Worm (Caenorhabditis elegans) whole organism, L2 larva: ENCODE data around the gene pal-1.
"Not testable (repeated sequence)": the region's sequence is repeated elsewhere in the genome, so short reads cannot be mapped to it uniquely, and the experiment has no call there.

Experiments used
- C34F6.9 ChIP-seq: fragments of 150-350 bp; optimal IDR thresholded peaks from 2 replicates; lab custom pipeline; 2014; ENCODE audit warnings: missing biosample characterization, missing genetic modification characterization
- F13H6.1 ChIP-seq: sonication (generic microtip); optimal IDR thresholded peaks from 2 replicates; lab custom pipeline; 2016; ENCODE audit warnings: missing genetic modification characterization, missing compliant biosample characterization
- R02D3.7 ChIP-seq: fragments of 150-350 bp; optimal IDR thresholded peaks from 2 replicates; lab custom pipeline; 2014; ENCODE audit warnings: missing biosample characterization, missing genetic modification characterization
- alr-1 ChIP-seq: fragments of 150-350 bp; optimal IDR thresholded peaks from 2 replicates; lab custom pipeline; 2014; ENCODE audit warnings: missing biosample characterization, missing genetic modification characterization
- aly-2 ChIP-seq: fragments of 150-350 bp; optimal IDR thresholded peaks from 2 replicates; lab custom pipeline; 2014; ENCODE audit warnings: missing biosample characterization, missing genetic modification characterization
- ama-1 ChIP-seq: fragments of 150-350 bp; optimal IDR thresholded peaks from 2 replicates; lab custom pipeline; 2018; ENCODE audit warnings: inconsistent platforms
- blmp-1 ChIP-seq: sonication (generic microtip); optimal IDR thresholded peaks from 2 replicates; lab custom pipeline; 2017; ENCODE audit warnings: missing genetic modification characterization, mild to moderate bottlenecking, missing compliant biosample characterization, antibody characterized with exemption, moderate library complexity; ENCODE audit not compliant: insufficient read depth
- crh-2 ChIP-seq: sonication (generic microtip); optimal IDR thresholded peaks from 2 replicates; lab custom pipeline; 2017; ENCODE audit warnings: missing biosample characterization, missing genetic modification characterization
- elt-3 ChIP-seq: sonication (generic microtip); optimal IDR thresholded peaks from 2 replicates; lab custom pipeline; 2017; ENCODE audit warnings: missing biosample characterization, missing genetic modification characterization
- fos-1 ChIP-seq: fragments of 150-350 bp; optimal IDR thresholded peaks from 2 replicates; lab custom pipeline; 2014; ENCODE audit warnings: missing biosample characterization, missing genetic modification characterization
- gmeb-1 ChIP-seq: fragments of 150-350 bp; optimal IDR thresholded peaks from 2 replicates; lab custom pipeline; 2014; ENCODE audit warnings: missing biosample characterization, missing genetic modification characterization
- lin-13 ChIP-seq: fragments of 150-350 bp; optimal IDR thresholded peaks from 2 replicates; lab custom pipeline; 2014; ENCODE audit warnings: missing biosample characterization, missing genetic modification reagents, missing genetic modification characterization
- lin-39 ChIP-seq: fragments of 150-350 bp; optimal IDR thresholded peaks from 2 replicates; lab custom pipeline; 2014; ENCODE audit warnings: missing biosample characterization, missing genetic modification reagents, missing genetic modification characterization
- lsy-2 ChIP-seq, 2 experiments: fragments of 150-350 bp in 1 of 2; sonication (generic microtip) in 1 of 2; optimal IDR thresholded peaks; 2 replicates each; lab custom pipeline; 2014 to 2017; ENCODE audit warnings: missing biosample characterization in 2 of 2, missing genetic modification characterization in 2 of 2
- nhr-10 ChIP-seq: sonication (generic microtip); optimal IDR thresholded peaks from 2 replicates; lab custom pipeline; 2017; ENCODE audit warnings: missing biosample characterization, missing genetic modification characterization
- nhr-11 ChIP-seq: fragments of 150-350 bp; optimal IDR thresholded peaks from 2 replicates; lab custom pipeline; 2014; ENCODE audit warnings: missing biosample characterization, missing genetic modification characterization
- nhr-12 ChIP-seq: fragments of 150-350 bp; optimal IDR thresholded peaks from 2 replicates; lab custom pipeline; 2014; ENCODE audit warnings: missing biosample characterization, missing genetic modification characterization
- nhr-129 ChIP-seq: fragments of 150-350 bp; optimal IDR thresholded peaks from 2 replicates; lab custom pipeline; 2014; ENCODE audit warnings: missing biosample characterization, missing genetic modification characterization
- nhr-21 ChIP-seq: fragments of 150-350 bp; optimal IDR thresholded peaks from 2 replicates; lab custom pipeline; 2014; ENCODE audit warnings: missing biosample characterization, missing genetic modification characterization
- nhr-23 ChIP-seq: fragments of 150-350 bp; optimal IDR thresholded peaks from 2 replicates; lab custom pipeline; 2014; ENCODE audit warnings: missing biosample characterization, missing genetic modification reagents, missing genetic modification characterization
- nhr-237 ChIP-seq: fragments of 150-350 bp; optimal IDR thresholded peaks from 2 replicates; lab custom pipeline; 2014; ENCODE audit warnings: missing biosample characterization, missing genetic modification characterization
- nhr-6 ChIP-seq: fragments of 150-350 bp; optimal IDR thresholded peaks from 2 replicates; lab custom pipeline; 2014; ENCODE audit warnings: missing biosample characterization, missing genetic modification characterization
- peb-1 ChIP-seq: fragments of 150-350 bp; optimal IDR thresholded peaks from 2 replicates; lab custom pipeline; 2014; ENCODE audit warnings: missing biosample characterization, missing genetic modification characterization
- sma-3 ChIP-seq: sonication (generic microtip); optimal IDR thresholded peaks from 2 replicates; lab custom pipeline; 2016; ENCODE audit warnings: missing genetic modification reagents, missing genetic modification characterization, missing compliant biosample characterization
- unc-39 ChIP-seq: fragments of 150-350 bp; optimal IDR thresholded peaks from 2 replicates; lab custom pipeline; 2014; ENCODE audit warnings: missing biosample characterization, missing genetic modification characterization
- unc-55 ChIP-seq: fragments of 150-350 bp; sonication (generic microtip); optimal IDR thresholded peaks from 3 replicates; lab custom pipeline; 2014; ENCODE audit warnings: missing biosample characterization, missing genetic modification reagents, missing genetic modification characterization
- zag-1 ChIP-seq: fragments of 150-350 bp; optimal IDR thresholded peaks from 2 replicates; lab custom pipeline; 2014; ENCODE audit warnings: missing biosample characterization, missing genetic modification characterization
- ztf-11 ChIP-seq: sonication (generic microtip); optimal IDR thresholded peaks from 2 replicates; lab custom pipeline; 2017; ENCODE audit warnings: missing biosample characterization, missing genetic modification characterization
- ztf-4 ChIP-seq: fragments of 150-350 bp; optimal IDR thresholded peaks from 2 replicates; lab custom pipeline; 2014; ENCODE audit warnings: missing biosample characterization, missing genetic modification characterization

Gene pal-1

DNA sequence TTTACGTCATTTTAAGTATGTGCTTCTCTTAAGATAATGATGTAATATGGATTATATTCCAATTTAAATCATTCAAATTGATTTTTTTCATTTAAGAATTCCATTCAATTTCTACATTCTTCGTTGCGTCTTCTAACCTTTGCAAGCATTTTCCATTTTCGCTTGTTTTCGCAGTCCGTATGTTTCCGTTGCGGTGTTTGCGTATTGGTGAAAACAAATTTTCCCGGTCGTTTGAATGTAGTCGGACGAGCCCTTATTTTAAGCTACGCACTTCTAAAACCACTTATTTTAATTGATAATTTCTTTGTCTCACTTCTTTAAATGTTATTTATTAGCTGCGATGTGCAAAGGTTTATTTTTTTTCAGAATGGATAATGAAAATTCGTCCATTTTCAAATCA is 23.7 kb downstream of the pal-1 start, which contains the start of gene mel-28:
mel-28 (plus strand) TSS at position 367 of the 400 bp plus-strand sequence.
- TF ChIP-seq nhr-21 (tag; lab: Kevin White, UChicago) (no peak), F13H6.1 (no peak), elt-3 (tag; lab: Kevin White, UChicago) (no peak), unc-55 (GFP tag; lab: Kevin White, UChicago) (peak; percentile 16), C34F6.9 (tag; lab: Kevin White, UChicago) (peak; percentile 65), gmeb-1 (tag; lab: Kevin White, UChicago) (peak; percentile 13), nhr-237 (tag; lab: Kevin White, UChicago) (no peak), unc-39 (tag; lab: Kevin White, UChicago) (no peak), crh-2 (tag; lab: Kevin White, UChicago) (no peak), nhr-11 (no peak)

DNA sequence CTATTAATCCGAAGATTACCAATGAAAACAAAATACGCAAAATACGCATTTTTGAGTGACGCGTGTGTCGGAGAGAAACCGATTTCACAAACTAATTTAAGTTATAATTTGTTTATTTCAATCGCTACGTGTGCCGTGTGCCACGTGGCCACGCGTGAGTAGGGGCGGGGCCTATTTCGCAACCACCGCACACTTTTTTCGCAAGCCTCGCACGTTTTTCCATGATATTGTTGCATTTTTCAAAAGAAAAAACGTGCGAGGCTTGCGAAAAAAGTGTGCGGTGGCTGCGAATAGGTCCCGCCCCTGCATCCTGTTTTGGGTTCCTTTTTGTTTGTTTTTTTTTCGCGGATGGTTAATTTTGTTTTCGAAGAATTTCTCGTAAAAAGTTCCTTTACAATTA is 24.2 kb downstream of the pal-1 start, which contains the start of gene enu-3.2:
enu-3.2 (minus strand) TSS at position 105 of the 400 bp plus-strand sequence.
- not testable (repeated sequence) for TF ChIP-seq nhr-6, gmeb-1, nhr-129 (tag; lab: Kevin White, UChicago)

DNA sequence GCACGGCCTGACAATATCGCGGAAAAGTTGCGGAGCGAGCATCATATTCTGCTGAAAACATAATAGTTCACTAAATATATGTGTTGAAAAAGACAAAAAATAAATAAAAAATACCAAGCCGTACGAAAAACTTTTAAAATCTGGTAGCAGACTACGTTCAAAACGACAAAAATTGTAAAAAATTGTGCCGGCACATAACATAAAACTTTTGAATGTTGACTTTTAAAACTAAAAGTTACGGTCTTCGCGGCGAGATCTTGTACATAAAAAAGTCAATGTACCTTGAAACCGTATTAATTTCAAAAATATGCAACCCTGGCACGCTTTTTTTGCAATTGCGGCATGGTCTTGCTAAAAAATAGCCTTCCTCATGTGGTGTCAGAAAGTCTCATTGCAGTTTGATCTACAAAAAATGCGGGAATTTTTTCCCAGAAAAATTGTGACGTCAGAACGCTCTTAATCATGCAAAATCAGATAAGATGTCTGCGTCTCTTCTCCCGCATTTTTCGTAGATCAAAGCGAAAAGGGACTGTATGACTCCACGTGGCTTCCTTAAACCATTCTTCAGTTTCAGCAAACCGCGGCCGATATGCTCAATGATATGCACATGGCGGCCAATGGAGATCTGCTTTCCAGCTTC is 27.3 kb downstream of the pal-1 start, which contains the start of the genes gex-5 and C38D4.10:
gex-5 (minus strand) TSS at position 51 of the 640 bp plus-strand sequence.
C38D4.10 (plus strand) TSS at position 590 of the 640 bp plus-strand sequence.
- TF ChIP-seq nhr-237, crh-2, nhr-12 (tag; lab: Kevin White, UChicago): not testable (repeated sequence)
- TF ChIP-seq, all 48 proteins: peak for 0; not testable (repeated sequence) for 48

DNA sequence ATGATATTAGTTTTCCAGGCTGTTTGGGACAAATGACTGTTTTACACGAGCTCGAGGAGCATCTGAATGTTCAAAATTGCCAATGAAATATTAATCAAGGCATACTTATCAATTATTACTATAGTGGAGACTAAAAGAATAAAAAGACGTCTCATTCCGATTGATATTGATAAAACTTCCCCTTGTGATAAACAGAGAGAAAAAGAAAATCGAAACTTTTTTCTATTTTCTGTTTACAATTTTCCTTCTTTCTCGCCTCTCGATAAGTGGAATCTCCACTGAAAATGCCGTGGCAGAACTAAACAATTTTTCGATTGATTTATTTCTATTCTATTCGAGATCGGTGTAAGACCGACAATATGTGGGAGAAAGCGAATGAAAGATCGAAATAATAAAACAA is 29.5 kb downstream of the pal-1 start, which contains the start of gene B0393.9:
B0393.9 (minus strand) TSS at position 303 of the 400 bp plus-strand sequence.
- TF ChIP-seq lin-13 (GFP tag; lab: Kevin White, UChicago), result no peak
- TF ChIP-seq fos-1 (tag; lab: Kevin White, UChicago), result peak; percentile 35

DNA sequence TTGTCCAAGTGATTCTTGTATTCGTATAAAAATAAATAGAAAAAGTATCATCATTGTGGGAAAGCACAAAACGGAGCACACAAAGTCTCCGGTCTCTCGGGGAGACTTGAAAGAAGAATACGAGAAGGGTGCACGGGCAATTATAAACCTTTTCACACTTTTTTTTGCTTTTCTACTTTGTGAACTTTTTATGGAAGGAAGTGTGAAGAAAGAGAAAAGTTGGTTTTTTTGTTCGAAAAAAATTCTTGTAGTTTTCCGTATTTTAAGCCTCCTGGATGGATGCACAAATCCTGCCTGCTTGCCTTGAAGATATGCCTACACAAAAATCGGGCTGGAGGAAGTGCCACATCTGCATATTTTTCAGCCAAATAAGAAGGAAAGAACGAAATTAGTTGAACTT is 31.4 kb downstream of the pal-1 start, which contains the start of gene B0393.7:
B0393.7 (minus strand) TSS at position 101 of the 400 bp plus-strand sequence.
- TF ChIP-seq R02D3.7 (tag; lab: Kevin White, UChicago), result no peak
- TF ChIP-seq ama-1 (lab: Kevin White, UChicago), result no peak
- TF ChIP-seq nhr-10, result no peak
- TF ChIP-seq F13H6.1, result no peak
- TF ChIP-seq sma-3 (GFP tag; lab: Kevin White, UChicago), result no peak
- no peak for TF ChIP-seq zag-1 (tag; lab: Kevin White, UChicago)
- TF ChIP-seq C34F6.9 (tag; lab: Kevin White, UChicago), result no peak
- TF ChIP-seq ztf-11 (tag; lab: Kevin White, UChicago), result no peak

DNA sequence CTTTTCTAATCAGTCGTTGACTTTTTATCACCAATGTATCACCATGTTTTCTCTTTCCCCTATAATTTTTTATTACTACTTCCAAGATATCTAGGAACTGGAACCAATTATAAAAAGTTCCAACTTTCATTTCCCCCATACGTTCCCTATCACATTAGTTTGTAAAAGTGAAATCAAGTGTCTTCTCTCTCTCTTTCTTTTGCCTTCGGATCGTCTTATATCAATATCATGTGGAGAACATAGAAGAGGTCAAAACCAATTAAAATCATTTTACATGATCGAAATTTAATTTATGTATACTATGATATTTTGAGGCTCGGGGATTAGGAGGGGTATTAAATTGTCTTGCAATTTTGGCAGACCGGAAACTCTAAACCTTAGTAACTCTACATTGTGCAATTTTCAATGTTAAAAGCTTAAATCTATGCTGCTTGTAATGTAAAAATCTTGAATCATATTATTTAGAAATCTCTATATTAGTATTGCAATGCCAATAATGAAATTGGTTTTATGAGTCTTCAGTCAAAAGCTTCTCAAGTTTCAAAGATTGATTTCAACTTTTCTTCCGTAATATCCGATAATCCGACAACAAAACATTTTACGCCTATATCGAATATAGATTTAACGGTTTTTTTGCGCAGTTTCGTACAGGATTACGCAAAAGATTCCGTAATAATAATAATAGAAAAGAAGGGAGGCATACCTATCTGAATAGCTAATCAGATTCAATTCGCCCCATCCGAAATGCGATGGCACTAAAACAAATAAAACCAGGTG is 41.3 kb downstream of the pal-1 start:
- no peak for TF ChIP-seq unc-39 (tag; lab: Kevin White, UChicago)
- TF ChIP-seq blmp-1 (tag; lab: Kevin White, UChicago), result peak; percentile 26
- TF ChIP-seq, all 48 proteins: peak for 1

DNA sequence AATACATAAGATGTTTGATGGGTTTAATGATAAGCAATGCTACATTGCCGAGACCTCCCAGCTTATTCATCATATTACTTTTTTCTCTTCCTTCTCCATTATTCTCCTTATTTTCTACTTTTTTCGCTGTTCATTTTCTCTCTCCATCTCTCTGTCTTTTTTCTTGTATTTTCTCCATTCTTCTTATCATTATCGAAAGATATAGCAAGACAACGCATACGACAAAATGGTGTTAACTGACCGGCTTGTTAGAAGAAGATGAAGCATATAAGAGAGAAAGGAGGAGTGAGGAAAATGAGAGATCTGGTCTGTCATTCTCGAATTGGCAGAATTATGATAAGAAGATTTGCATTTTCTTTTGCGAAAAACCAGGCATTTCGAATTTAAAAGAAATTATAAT is 42.5 kb downstream of the pal-1 start:
- TF ChIP-seq gmeb-1 (tag; lab: Kevin White, UChicago) (no peak), lsy-2 (tag; optimal IDR thresholded peaks at IDR 0.05; lab: Kevin White, UChicago) (no peak), sma-3 (GFP tag; lab: Kevin White, UChicago) (no peak), blmp-1 (tag; lab: Kevin White, UChicago) (no peak), aly-2 (tag; lab: Kevin White, UChicago) (no peak), F13H6.1 (no peak), nhr-129 (tag; lab: Kevin White, UChicago) (no peak), peb-1 (no peak), ama-1 (lab: Kevin White, UChicago) (no peak), unc-55 (GFP tag; lab: Kevin White, UChicago) (no peak), nhr-23 (tag; lab: Kevin White, UChicago) (no peak), ztf-4 (tag; lab: Kevin White, UChicago) (no peak), nhr-21 (tag; lab: Kevin White, UChicago) (no peak), alr-1 (no peak), elt-3 (tag; lab: Kevin White, UChicago) (no peak), lin-39 (tag; lab: Kevin White, UChicago) (no peak)
